Worm (Caenorhabditis elegans) whole organism, L2 larva: Measurements from ENCODE around the gene oac-57.

Experiments used
- elt-1 ChIP-seq: fragments of 150-350 bp; optimal IDR thresholded peaks from 2 replicates; lab custom pipeline; 2014; ENCODE audit warnings: missing biosample characterization, missing genetic modification characterization
- nhr-10 ChIP-seq: sonication (generic microtip); optimal IDR thresholded peaks from 2 replicates; lab custom pipeline; 2017; ENCODE audit warnings: missing biosample characterization, missing genetic modification characterization

DNA sequence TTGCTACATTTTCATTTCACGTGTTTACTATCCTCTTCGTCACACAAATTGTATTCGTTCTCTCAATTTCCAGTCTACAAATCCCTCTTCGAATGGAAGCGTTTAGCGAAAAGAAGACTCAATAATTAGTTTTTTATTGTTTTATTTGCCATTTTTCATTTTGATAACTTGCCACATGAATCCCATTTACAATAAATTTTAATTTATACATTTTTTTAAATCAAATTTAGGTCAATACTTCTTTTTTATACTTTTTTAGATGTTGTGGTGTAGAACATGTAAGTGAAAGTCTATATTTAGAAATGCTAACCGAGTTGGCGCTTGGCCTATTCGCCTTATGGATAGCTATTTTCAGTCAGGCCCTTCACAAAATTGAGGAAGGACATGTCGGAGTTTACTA lies 20.0 kb downstream of the oac-57 start, which contains the start of gene erl-1:
- TF ChIP-seq nhr-10 (no peak), elt-1 (tag; lab: Kevin White, UChicago) (no peak)
